Fruit fly (Drosophila melanogaster) whole organism, wandering third instar larva: ENCODE measurements around the gene Sec10.

Experiments
- Hnf4 ChIP-seq: fragments of 200-800 bp; sonication (Bioruptor generic); optimal IDR thresholded peaks from 2 replicates; lab custom pipeline; 2016; ENCODE audit warnings: missing biosample characterization, mild to moderate bottlenecking, missing genetic modification characterization
- Hr78 ChIP-seq: fragments of >200 bp; optimal IDR thresholded peaks from 2 replicates; lab custom pipeline; 2017; ENCODE audit warnings: missing biosample characterization, missing genetic modification characterization
- Jra ChIP-seq: sonication (Bioruptor generic); optimal IDR thresholded peaks from 2 replicates; lab custom pipeline; 2016; ENCODE audit warnings: missing biosample characterization, missing genetic modification characterization
- Sp1 ChIP-seq: fragments of 200-800 bp; sonication (Bioruptor generic); optimal IDR thresholded peaks from 3 replicates; lab custom pipeline; 2019; ENCODE audit warnings: missing biosample characterization, mild to moderate bottlenecking, missing genetic modification characterization, moderate library complexity
- br ChIP-seq: fragments of 200-800 bp; sonication (Bioruptor generic); optimal IDR thresholded peaks from 2 replicates; lab custom pipeline; 2016; ENCODE audit warnings: missing biosample characterization, missing genetic modification characterization
- dmrt93B ChIP-seq: fragments of 200-800 bp; sonication (Bioruptor generic); optimal IDR thresholded peaks from 2 replicates; lab custom pipeline; 2018; ENCODE audit warnings: missing biosample characterization, mild to moderate bottlenecking, missing genetic modification characterization
- pan ChIP-seq: fragments of >200 bp; optimal IDR thresholded peaks from 2 replicates; lab custom pipeline; 2017
- psq ChIP-seq: fragments of 200-800 bp; sonication (Bioruptor generic); optimal IDR thresholded peaks from 3 replicates; lab custom pipeline; 2017; ENCODE audit warnings: missing biosample characterization, mild to moderate bottlenecking, missing genetic modification characterization, moderate library complexity
- rgr ChIP-seq: fragments of 200-800 bp; sonication (Bioruptor generic); optimal IDR thresholded peaks from 3 replicates; lab custom pipeline; 2016; ENCODE audit warnings: missing biosample characterization, mild to moderate bottlenecking, missing genetic modification characterization
- sage ChIP-seq: fragments of 200-800 bp; sonication (Bioruptor generic); optimal IDR thresholded peaks from 2 replicates; lab custom pipeline; 2016; ENCODE audit warnings: missing biosample characterization, mild to moderate bottlenecking, missing genetic modification characterization

dm6 chr3R:24172379-24172778 lies 37.7 kb downstream of the Sec10 start, which contains the start of gene CG13606:
- TF ChIP-seq dmrt93B (GFP tag; lab: Kevin White, UChicago) (no peak), br (GFP tag; lab: Kevin White, UChicago) (no peak), pan (lab: Kevin White, UChicago) (no peak), Jra (GFP tag; lab: Kevin White, UChicago) (no peak), Hr78 (GFP tag; lab: Kevin White, UChicago) (no peak), Hnf4 (GFP tag; lab: Kevin White, UChicago) (no peak), sage (GFP tag; lab: Kevin White, UChicago) (no peak), Sp1 (GFP tag; lab: Kevin White, UChicago) (no peak), psq (GFP tag; lab: Kevin White, UChicago) (no peak), rgr (GFP tag; lab: Kevin White, UChicago) (no peak)
